Fruit fly (Drosophila melanogaster) Kc167 (cell line): ENCODE data around the gene ETHR.

Source experiments
- Myc ChIP-seq: fragments of >200 bp; optimal IDR thresholded peaks from 2 replicates; lab custom pipeline; 2017; ENCODE audit warnings: missing external identifiers
- Sin3A ChIP-seq: fragments of >200 bp; optimal IDR thresholded peaks from 2 replicates; lab custom pipeline; 2018; ENCODE audit warnings: missing external identifiers
- h ChIP-seq: fragments of >200 bp; optimal IDR thresholded peaks from 3 replicates; lab custom pipeline; 2018; ENCODE audit warnings: missing external identifiers
- insv ChIP-seq: fragments of >200 bp; optimal IDR thresholded peaks from 3 replicates; lab custom pipeline; 2018; ENCODE audit warnings: missing external identifiers
- psq ChIP-seq: fragments of >200 bp; optimal IDR thresholded peaks from 2 replicates; lab custom pipeline; 2017; ENCODE audit warnings: missing external identifiers
- ttk ChIP-seq: sonication (Bioruptor generic); optimal IDR thresholded peaks from 2 replicates; lab custom pipeline; 2017; ENCODE audit warnings: missing external identifiers

The ETHR gene

dm6 chr3R:21206802-21207238 is 40.0 kb upstream of the ETHR start:
- TF ChIP-seq ttk (lab: Kevin White, UChicago) (no peak), Myc (lab: Kevin White, UChicago) (no peak)

DNA sequence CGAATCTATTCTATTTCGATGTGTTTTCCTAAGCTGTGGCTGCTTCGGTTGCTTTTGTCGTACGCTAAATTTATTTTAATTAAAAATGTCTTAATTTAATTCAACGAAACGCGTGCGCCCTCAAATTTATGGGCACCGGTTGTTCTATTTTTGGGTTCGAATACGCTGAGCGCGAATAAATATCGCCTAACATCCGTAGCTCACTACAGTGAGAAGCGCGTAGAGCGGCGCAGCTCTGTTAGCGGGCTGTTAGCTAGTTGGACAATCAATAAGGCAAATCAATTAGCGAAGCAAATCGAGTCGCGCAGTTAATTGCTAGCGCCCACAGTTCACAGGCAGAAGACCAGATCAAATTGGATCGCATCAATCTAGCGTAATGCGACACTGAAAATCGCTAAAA is 36.7 kb upstream of the ETHR start:
- TF ChIP-seq psq (no peak), ttk (lab: Kevin White, UChicago) (no peak), h (lab: Kevin White, UChicago) (no peak), insv (no peak), Myc (lab: Kevin White, UChicago) (no peak), Sin3A (no peak)

DNA sequence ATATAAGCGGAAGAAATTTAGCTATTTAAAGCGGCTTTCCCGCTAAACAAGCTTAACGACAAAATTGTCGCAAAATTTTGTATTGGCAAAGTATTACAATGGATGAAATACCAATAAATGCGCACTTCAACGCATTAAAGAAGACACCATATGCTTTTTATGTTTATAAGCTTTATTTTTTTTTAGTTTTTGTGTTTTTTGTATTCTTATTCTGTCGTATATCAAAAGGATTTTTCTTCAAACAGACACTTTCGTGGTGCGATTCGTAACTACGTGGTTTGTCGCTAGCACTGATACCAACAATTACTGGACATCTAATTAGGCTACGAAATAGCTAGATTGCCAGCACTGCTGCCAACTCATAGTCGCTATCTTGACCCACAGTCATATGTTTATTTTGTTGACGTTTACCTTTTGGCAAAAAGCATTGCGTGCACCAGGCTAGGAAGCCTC is 32.1 kb upstream of the ETHR start, which contains the start of gene Ddrgk1:
Ddrgk1 (plus strand) TSS at position 387 of the 453 bp plus-strand sequence.
- TF ChIP-seq ttk (lab: Kevin White, UChicago) (no peak), h (lab: Kevin White, UChicago) (no peak), Sin3A (no peak), insv (no peak), psq (no peak), Myc (lab: Kevin White, UChicago) (no peak)

- TF ChIP-seq insv = no peak
- TF ChIP-seq Sin3A = no peak
- no peak for TF ChIP-seq Myc (lab: Kevin White, UChicago)
- TF ChIP-seq psq = no peak
- no peak for TF ChIP-seq h (lab: Kevin White, UChicago)
- TF ChIP-seq ttk (lab: Kevin White, UChicago) = no peak
Observed at dm6 chr3R:21215290-21215689, 31.5 kb upstream of the ETHR start.

DNA sequence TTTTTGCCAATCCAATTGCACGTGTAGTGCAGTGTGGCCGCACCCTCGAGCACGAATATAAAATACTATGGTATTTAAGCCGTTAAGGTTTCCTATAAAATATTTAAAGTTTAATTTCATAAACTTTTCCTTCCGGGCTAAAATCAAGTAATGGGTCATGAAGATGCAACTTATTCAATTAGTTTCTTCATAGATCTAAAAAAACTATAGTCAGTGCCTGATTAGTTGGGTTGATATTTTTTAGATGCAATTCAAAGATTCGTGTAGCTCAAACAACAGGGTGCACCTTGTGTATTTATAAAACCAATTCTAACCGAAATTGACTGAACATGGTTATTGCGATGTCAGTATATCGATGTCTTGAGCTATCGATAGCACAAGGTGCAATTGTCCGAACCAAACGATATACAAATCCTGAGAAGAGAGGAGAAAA is 28.1 kb upstream of the ETHR start, which contains the start of the genes Smyd5 and Oga:
Smyd5 (minus strand) TSS at position 59 of the 433 bp plus-strand sequence.
Oga (plus strand) TSS at position 345 of the 433 bp plus-strand sequence.
- TF ChIP-seq Myc (lab: Kevin White, UChicago) = no peak
- TF ChIP-seq insv = no peak
- TF ChIP-seq psq = no peak
- TF ChIP-seq ttk (lab: Kevin White, UChicago) = no peak
- TF ChIP-seq Sin3A = no peak
- no peak for TF ChIP-seq h (lab: Kevin White, UChicago)

DNA sequence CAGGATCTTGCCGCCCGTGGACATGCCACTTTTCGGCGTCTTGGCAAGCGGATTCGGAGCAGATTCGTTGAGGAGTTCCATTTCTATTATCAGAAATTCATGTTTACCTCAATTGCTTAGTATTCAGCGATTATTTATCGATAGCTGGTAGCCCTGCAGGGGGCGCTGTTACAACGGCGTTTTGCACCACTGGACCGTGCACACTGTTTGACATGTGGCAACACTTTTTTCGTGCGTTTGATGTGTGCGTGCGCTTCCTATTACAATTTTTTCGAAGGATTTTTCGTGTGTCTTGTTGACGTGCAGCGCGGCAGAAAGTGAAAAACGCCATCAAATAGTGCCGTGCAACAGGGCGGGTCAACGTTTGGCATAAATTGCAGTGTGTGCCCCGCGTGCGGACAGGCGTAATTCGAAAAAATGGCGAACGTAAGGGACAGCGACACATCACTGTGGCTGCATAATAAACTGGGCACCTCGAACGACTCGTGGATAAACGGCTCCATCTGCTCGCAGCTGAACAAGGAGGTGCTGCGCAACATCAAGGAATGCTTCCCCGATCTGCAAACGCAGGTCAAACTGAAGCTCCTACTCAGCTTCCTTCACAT is 23.3 kb upstream of the ETHR start, which contains the start of the genes CG3337 and Nelf-A:
CG3337 (minus strand) TSS at position 132 of the 605 bp plus-strand sequence.
Nelf-A (plus strand) TSS at position 252 of the 605 bp plus-strand sequence.
- TF ChIP-seq Sin3A = no peak
- no peak for TF ChIP-seq ttk (lab: Kevin White, UChicago)
- no peak for TF ChIP-seq Myc (lab: Kevin White, UChicago)
- TF ChIP-seq h (lab: Kevin White, UChicago) = no peak
- no peak for TF ChIP-seq psq
- no peak for TF ChIP-seq insv

DNA sequence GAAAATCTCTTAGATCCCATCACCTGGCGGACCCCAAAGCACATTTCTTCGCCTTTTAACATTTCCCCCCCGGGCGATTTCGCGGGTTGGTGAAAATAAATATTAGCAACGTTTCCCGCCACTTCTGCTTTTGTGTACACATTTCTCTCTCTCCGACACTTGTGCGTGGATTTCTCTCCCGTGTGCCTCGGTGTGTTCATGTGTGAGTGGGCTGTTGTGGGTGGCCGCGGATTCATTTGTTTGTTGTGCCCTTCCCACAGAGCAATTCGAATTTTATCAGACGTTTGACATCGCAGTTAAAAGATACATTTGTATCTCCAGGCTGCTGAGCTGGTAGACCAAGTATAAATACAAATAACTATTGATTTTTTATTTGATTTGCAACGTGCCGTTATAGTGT is 22.6 kb upstream of the ETHR start:
- TF ChIP-seq Myc (lab: Kevin White, UChicago) (no peak), h (lab: Kevin White, UChicago) (no peak), Sin3A (no peak), psq (no peak), insv (no peak), ttk (lab: Kevin White, UChicago) (no peak)

- no peak for TF ChIP-seq ttk (lab: Kevin White, UChicago)
- TF ChIP-seq Myc (lab: Kevin White, UChicago) = no peak
- TF ChIP-seq insv = no peak
- no peak for TF ChIP-seq Sin3A
- TF ChIP-seq psq = no peak
- no peak for TF ChIP-seq h (lab: Kevin White, UChicago)
Observed at dm6 chr3R:21237099-21237498, 9.7 kb upstream of the ETHR start, which contains the start of gene e. Gene e, minus strand, starts transcription at chr3R:21237177.

DNA sequence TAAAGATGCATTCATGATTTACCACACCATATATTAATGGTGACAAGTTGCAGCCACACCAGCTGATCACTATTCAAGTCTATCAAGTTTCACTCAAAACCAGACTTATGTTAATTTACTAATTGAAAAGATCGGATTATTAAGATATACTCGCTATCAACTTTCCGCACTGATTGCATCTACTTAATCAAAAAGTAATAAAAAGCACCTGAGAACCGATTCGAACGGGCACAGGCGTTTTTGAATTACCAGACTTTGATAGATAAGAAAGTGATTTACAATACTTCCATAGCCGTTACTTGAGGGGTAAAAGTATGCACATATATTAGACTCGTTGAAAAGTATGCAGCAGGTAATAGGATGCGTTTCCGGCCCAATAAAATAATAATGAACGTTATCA is 5.5 kb upstream of the ETHR start:
- TF ChIP-seq psq (no peak), h (lab: Kevin White, UChicago) (no peak)

- no peak for TF ChIP-seq psq
- no peak for TF ChIP-seq Sin3A
- TF ChIP-seq insv = no peak
- TF ChIP-seq ttk (lab: Kevin White, UChicago) = no peak
Observed at dm6 chr3R:21242318-21242717, 4.5 kb upstream of the ETHR start, which contains the start of gene CG5892. Gene CG5892, plus strand, starts transcription at chr3R:21242618.

- no peak for TF ChIP-seq ttk (lab: Kevin White, UChicago)
- no peak for TF ChIP-seq Myc (lab: Kevin White, UChicago)
- no peak for TF ChIP-seq h (lab: Kevin White, UChicago)
Observed at dm6 chr3R:21245846-21246245, 965 bp upstream of the ETHR start.

DNA sequence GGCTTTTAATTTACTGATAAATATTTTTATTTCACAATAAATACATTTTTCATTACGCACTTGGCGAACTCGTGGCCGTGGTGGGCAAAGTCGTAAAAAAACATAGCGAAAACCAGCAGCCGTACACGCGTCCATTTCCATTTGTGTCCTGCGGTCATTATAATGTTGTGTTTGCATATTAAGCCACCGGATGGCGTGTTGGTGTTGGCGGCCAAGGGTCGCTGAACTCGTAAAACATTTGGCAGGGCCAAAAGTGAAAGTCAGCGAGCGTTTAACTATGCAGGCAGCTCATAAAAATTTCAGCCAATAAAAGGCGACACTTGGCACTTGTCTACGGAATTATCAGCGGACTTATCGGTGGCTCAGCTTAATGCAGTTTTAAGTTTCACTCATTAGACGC is 5.7 kb downstream of the ETHR start:
- TF ChIP-seq Sin3A (no peak), ttk (lab: Kevin White, UChicago) (no peak), Myc (lab: Kevin White, UChicago) (no peak), insv (no peak), h (lab: Kevin White, UChicago) (no peak), psq (no peak)

DNA sequence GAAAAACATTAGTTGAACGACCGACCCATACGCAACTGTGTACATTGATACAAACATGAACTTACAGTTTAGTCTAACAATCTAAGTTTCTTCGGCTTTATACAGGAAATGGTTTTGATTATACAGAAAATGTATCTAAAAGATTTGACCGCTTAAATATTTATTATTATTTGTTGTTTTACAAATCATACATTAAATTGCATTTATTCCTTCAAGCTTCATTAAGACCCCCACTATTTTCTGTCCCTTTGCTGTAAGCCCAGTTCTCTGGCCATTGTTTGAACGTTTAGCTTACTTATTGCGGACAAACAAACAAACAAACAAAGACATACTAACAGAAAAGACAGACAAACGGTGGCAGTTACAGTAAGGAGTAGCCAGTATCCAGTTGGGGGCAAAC is 7.5 kb downstream of the ETHR start:
- TF ChIP-seq psq (no peak), h (lab: Kevin White, UChicago) (no peak), Sin3A (no peak), insv (no peak), Myc (lab: Kevin White, UChicago) (no peak), ttk (lab: Kevin White, UChicago) (no peak)
